Worm (Caenorhabditis elegans): ENCODE data around the gene C10A4.9.

C10A4.9 gene

ce11 chrX:7420571-7420970 is at the start of gene C10A4.9:
C10A4.9 (plus strand) TSS chrX:7420871.
- TF ChIP-seq W03F9.2 (tag; optimal IDR thresholded peaks at IDR 0.05) (no peak), dao-5 (tag; optimal IDR thresholded peaks at IDR 0.05) (no peak), him-1 (tag; optimal IDR thresholded peaks at IDR 0.05) (no peak)

DNA sequence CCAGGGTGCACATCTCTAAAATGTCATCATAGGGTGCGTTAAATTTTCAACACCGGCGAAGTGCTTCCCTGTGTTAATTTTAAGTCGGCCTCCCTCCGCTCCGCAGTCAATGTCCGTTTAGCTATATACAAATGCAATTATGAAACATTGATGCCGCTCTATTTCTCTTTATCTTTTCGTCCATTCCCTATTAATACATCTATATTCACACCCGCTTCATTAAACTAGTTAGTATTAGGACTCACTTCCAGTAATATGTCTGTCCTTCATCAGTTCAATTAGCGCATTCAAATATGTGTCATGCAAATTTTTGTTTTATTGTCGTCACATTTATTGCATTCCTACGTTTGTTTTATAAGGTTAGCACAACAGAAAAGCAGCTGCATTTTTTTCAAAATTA is 48.7 kb upstream of the C10A4.9 start:
- TF ChIP-seq W03F9.2 (tag; optimal IDR thresholded peaks at IDR 0.05) (no peak), dao-5 (tag; optimal IDR thresholded peaks at IDR 0.05) (no peak), him-1 (tag; optimal IDR thresholded peaks at IDR 0.05) (no peak)

DNA sequence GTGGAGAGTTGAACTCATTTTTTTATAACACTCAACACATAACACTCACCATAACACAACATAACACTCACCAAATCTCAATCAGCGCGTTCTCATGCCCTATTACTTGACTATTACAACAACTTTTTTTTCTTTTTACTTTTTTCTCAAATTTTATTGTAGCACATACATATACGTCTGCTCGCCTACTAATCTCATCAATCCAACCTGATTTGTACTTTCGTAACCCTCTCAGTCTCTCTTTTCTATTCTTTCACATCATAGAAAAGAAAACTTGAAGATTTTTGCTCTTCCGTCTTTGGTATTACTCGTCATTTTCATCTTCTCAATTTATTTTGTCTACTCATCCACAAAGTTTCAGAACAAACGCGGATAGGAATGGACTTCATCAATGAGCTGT is 43.7 kb upstream of the C10A4.9 start, which contains the start of gene npr-8:
Gene npr-8, plus strand, starts transcription at position 362 of the 400 bp plus-strand sequence.
- TF ChIP-seq him-1 (tag; optimal IDR thresholded peaks at IDR 0.05) (no peak), W03F9.2 (tag; optimal IDR thresholded peaks at IDR 0.05) (no peak), dao-5 (tag; optimal IDR thresholded peaks at IDR 0.05) (no peak)

DNA sequence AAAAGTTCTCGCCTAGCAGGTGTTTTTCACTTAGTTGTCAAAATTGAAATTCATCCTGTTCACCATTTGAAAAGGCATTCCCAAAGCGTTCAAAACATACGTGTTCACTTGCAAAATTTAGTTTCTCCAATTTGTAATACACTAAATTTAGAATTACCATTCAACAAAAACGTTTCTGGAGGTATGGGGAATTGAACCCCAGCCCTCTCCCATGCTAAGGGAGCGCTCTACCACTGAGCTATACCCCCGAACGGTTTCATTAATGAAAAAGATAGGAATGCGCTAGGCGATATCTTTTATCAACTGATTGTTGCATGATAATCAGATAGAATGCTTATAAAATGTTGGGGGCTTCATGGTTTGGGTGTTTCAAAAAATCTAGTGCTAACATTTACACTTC is 42.1 kb upstream of the C10A4.9 start:
- TF ChIP-seq W03F9.2 (tag; optimal IDR thresholded peaks at IDR 0.05) (no peak), dao-5 (tag; optimal IDR thresholded peaks at IDR 0.05) (no peak), him-1 (tag; optimal IDR thresholded peaks at IDR 0.05) (no peak)

DNA sequence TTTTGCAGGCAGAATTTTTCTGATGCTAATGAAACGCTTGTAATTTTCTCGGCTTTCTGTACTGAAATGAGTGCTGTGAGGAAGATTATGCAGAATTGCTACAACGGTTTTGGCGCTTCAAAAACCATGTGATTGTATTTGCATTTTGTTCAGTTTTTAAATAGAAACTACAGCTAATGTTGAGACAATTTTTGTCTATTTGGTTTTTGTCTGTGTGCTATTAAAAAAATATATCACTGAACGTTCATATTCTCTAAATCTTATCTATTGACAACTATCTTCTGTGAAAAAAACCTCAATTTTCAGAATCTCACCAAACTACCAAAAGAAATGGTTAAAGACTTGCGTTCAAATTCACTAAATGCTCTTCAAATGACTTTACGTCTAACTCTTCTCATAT is 30.4 kb upstream of the C10A4.9 start, which contains the start of gene C10A4.6:
Gene C10A4.6, plus strand, starts transcription at position 301 of the 400 bp plus-strand sequence.
- TF ChIP-seq dao-5 (tag; optimal IDR thresholded peaks at IDR 0.05) (no peak), W03F9.2 (tag; optimal IDR thresholded peaks at IDR 0.05) (no peak)

- TF ChIP-seq him-1 (tag; optimal IDR thresholded peaks at IDR 0.05) (no peak), dao-5 (tag; optimal IDR thresholded peaks at IDR 0.05) (no peak), W03F9.2 (tag; optimal IDR thresholded peaks at IDR 0.05) (no peak)
These were observed 27.5 kb upstream of the C10A4.9 start, which contains the start of gene gad-2 for ce11 chrX:7393167-7393566. gad-2 (plus strand) TSS chrX:7393467.

DNA sequence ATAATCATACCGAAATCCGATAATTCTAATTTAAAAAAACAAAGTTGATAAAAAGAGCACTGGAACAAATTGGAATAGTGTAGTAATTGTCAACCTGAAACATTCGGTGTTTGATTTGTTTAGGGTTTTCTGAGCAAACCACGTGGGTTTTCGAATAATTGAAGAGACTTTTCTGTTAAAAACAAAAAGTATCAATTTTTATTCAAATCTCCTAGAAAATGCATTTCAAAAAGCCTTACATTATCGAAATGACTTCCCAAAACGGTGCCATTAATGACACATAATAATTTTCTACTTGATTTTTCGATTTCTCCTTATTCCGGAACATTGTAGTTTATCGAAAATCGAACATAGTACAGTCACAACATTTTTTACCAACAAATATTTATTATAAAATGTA is 22.7 kb upstream of the C10A4.9 start, which contains the start of gene C10A4.13:
Gene C10A4.13, minus strand, starts transcription at position 101 of the 400 bp plus-strand sequence.
- TF ChIP-seq dao-5 (tag; optimal IDR thresholded peaks at IDR 0.05) (no peak), him-1 (tag; optimal IDR thresholded peaks at IDR 0.05) (no peak), W03F9.2 (tag; optimal IDR thresholded peaks at IDR 0.05) (no peak)

ce11 chrX:7398584-7398983 is 22.1 kb upstream of the C10A4.9 start, which contains the start of gene C10A4.10:
C10A4.10 (plus strand) TSS chrX:7398884.
- TF ChIP-seq dao-5 (tag; optimal IDR thresholded peaks at IDR 0.05) = no peak
- TF ChIP-seq him-1 (tag; optimal IDR thresholded peaks at IDR 0.05) = no peak
- no peak for TF ChIP-seq W03F9.2 (tag; optimal IDR thresholded peaks at IDR 0.05)

DNA sequence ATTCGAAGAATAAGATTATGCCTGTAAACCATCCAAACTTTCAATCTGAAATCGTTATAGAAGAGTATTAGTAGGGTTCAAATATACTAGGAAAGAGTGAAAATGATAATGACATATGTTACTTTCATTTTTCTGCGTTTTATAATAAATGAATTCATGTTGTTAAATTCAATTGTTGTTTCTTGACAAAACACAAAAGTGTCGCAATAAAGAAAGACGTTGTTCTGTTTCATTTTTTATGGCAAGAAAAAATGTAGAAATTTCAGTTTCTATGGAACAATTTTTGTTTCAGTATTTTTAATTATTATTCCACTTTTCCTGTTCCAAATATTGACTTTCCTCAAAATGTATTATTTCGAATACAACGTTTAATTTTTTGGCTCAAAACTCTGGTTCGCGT is 19.9 kb upstream of the C10A4.9 start, which contains the start of gene C10A4.4:
Gene C10A4.4, plus strand, starts transcription at position 301 of the 400 bp plus-strand sequence.
- TF ChIP-seq him-1 (tag; optimal IDR thresholded peaks at IDR 0.05) (no peak), dao-5 (tag; optimal IDR thresholded peaks at IDR 0.05) (no peak), W03F9.2 (tag; optimal IDR thresholded peaks at IDR 0.05) (no peak)

- no peak for TF ChIP-seq W03F9.2 (tag; optimal IDR thresholded peaks at IDR 0.05)
- no peak for TF ChIP-seq dao-5 (tag; optimal IDR thresholded peaks at IDR 0.05)
- TF ChIP-seq him-1 (tag; optimal IDR thresholded peaks at IDR 0.05) = no peak
These were observed 16.1 kb upstream of the C10A4.9 start for ce11 chrX:7404551-7404950.

- TF ChIP-seq him-1 (tag; optimal IDR thresholded peaks at IDR 0.05) (no peak), W03F9.2 (tag; optimal IDR thresholded peaks at IDR 0.05) (no peak), dao-5 (tag; optimal IDR thresholded peaks at IDR 0.05) (no peak)
These were observed 15.3 kb upstream of the C10A4.9 start, which contains the start of gene C10A4.3 for ce11 chrX:7405393-7405792. C10A4.3 (plus strand) TSS chrX:7405693.

- no peak for TF ChIP-seq W03F9.2 (tag; optimal IDR thresholded peaks at IDR 0.05)
- no peak for TF ChIP-seq him-1 (tag; optimal IDR thresholded peaks at IDR 0.05)
- TF ChIP-seq dao-5 (tag; optimal IDR thresholded peaks at IDR 0.05) = no peak
These were observed 12.9 kb upstream of the C10A4.9 start for ce11 chrX:7407749-7408148.

DNA sequence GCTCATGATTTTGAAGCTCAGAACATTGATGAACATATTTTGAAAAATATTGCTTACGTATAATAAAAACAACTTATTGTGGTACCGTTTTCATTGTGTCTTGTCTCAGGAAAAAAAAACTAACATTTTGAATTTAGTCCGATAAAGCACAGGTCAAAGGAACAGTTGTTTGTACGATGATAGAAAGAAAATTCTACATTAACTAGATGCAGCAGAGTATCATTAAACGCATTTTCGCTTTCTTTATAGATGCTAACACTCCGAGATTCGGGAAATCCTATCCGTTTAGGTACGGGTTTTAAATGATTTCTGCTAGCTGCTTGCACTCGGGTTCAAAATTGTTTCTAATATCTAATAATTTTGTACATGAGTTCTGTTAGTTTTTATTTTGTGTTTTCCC is 11.6 kb upstream of the C10A4.9 start:
- TF ChIP-seq him-1 (tag; optimal IDR thresholded peaks at IDR 0.05) (no peak), dao-5 (tag; optimal IDR thresholded peaks at IDR 0.05) (no peak), W03F9.2 (tag; optimal IDR thresholded peaks at IDR 0.05) (no peak)

DNA sequence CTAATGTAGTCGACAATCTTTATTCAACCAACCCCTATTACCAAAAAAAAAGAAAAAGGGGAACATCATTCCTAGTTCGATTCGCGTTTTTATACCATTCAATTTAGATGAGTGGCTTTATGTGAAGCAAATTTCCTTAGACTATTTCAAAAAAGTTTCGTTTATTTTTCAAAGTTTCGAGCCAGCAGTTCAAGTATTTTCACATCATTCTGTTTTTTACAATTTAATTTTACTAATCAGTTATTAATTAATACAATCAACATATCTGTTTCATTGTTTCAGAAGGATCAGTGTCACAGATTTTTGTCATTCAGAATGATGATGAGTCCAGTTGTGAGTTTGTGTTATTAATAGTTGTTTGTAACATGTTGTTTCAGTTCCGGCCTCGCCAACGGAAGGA is 10.7 kb upstream of the C10A4.9 start, which contains the start of gene C10A4.2:
Gene C10A4.2, plus strand, starts transcription at position 301 of the 400 bp plus-strand sequence.
- TF ChIP-seq dao-5 (tag; optimal IDR thresholded peaks at IDR 0.05) (no peak), W03F9.2 (tag; optimal IDR thresholded peaks at IDR 0.05) (no peak), him-1 (tag; optimal IDR thresholded peaks at IDR 0.05) (no peak)

DNA sequence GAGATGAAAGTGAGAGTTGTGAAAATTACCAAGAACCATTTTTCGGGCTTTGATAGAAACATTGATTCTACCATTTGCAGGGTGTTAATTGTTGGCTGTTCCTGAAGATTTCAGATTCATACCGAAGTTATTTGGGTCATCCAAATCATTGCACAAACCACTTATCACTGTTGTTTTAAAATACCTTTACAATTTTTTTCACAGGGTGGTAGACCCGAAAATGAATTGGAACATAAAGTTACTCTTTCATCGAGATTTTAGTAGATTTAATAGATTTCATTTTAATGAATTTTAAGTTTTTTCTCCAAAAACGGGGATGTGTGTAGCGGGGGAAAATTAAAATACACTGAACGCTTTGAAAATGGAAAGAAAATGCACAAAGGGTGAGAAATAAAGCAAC is 5.3 kb upstream of the C10A4.9 start, which contains the start of gene C10A4.7:
Gene C10A4.7, minus strand, starts transcription at position 101 of the 400 bp plus-strand sequence.
- TF ChIP-seq W03F9.2 (tag; optimal IDR thresholded peaks at IDR 0.05) (no peak), him-1 (tag; optimal IDR thresholded peaks at IDR 0.05) (no peak), dao-5 (tag; optimal IDR thresholded peaks at IDR 0.05) (no peak)
